In the genomic region with DNA sequence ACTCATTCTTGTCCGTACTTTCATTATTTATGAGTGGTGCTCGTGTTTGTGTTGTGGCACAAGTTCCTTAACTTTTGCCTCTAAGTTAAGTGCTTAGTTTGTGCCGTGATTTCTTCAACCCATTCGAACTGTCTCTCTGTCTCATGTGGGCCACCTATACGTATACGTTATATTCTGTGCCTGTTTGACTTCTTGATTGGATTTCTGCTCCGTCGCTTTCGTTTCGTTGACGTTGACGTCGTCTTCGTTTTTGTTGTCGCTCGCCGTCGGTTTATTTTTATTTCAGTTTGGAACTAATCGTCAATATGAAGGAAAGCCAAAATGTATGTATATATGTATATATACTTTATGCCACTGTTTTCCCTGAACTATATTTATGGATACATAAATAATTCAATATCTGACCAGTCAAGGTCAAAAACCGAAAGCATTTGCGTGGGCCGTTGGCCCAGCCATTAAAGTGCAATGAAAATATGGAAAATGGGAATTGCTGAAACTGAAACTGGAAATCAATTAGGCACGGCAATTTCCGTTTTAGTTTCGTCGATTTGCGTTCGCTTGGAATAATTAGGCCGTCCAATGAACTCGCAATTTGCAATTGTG, we compare ENCODE assay signal across 2 fruit fly cellular contexts.
TF ChIP-seq lines count a peak whose summit lies in the region.

No protein-coding gene starts in this region.

- TF ChIP-seq CTCF in whole organism, embryonic (GFP tag; optimal IDR thresholded peaks at IDR 0.05; lab: Kevin White, UChicago) = no peak

TF ChIP-seq in whole organism, adult, 20 proteins besides CTCF, POLR2A, EP300 and RAD21:
- TF ChIP-seq kay (GFP tag; lab: Kevin White, UChicago; ENCODE audit: borderline replicate concordance) (peak; percentile 40), CG5204 (GFP tag; optimal IDR thresholded peaks at IDR 0.05; lab: Kevin White, UChicago) (no peak)

TF ChIP-seq in whole organism, embryonic, 481 proteins besides CTCF, POLR2A, EP300 and RAD21:
- no peak for TF ChIP-seq Optix (GFP tag; IDR thresholded peaks at IDR 0.05; lab: Robert Waterston, UW)
- TF ChIP-seq Med (GFP tag; lab: Kevin White, UChicago) = peak; percentile 39
- TF ChIP-seq sqz (GFP tag; optimal IDR thresholded peaks at IDR 0.05; lab: Kevin White, UChicago) = no peak
- TF ChIP-seq chn (GFP tag; optimal IDR thresholded peaks at IDR 0.05; lab: Kevin White, UChicago) = no peak
- TF ChIP-seq CG7372 (GFP tag; IDR thresholded peaks at IDR 0.05; lab: Robert Waterston, UW) = peak; percentile 54; the same call in 1 of the 2 replicates
- peak; percentile 48 for TF ChIP-seq CG11504 (tag; optimal IDR thresholded peaks at IDR 0.05; lab: Kevin White, UChicago)
- no peak for TF ChIP-seq CG10654 (GFP tag; optimal IDR thresholded peaks at IDR 0.05; lab: Kevin White, UChicago)
- no peak for TF ChIP-seq CG4617 (GFP tag; optimal IDR thresholded peaks at IDR 0.05; lab: Kevin White, UChicago; ENCODE audit: borderline replicate concordance)
- no peak for TF ChIP-seq CG8290 (GFP tag; optimal IDR thresholded peaks at IDR 0.05; lab: Kevin White, UChicago)
- TF ChIP-seq CG8290 (tag; optimal IDR thresholded peaks at IDR 0.05; lab: Kevin White, UChicago) = no peak
- no peak for TF ChIP-seq Atf6 (GFP tag; IDR thresholded peaks at IDR 0.05; lab: Robert Waterston, UW)
- TF ChIP-seq pan (optimal IDR thresholded peaks at IDR 0.05; lab: Kevin White, UChicago) = no peak
- TF ChIP-seq pan (GFP tag; optimal IDR thresholded peaks at IDR 0.05 in 1 of 2, IDR thresholded peaks at IDR 0.05 in 1 of 2) = peak in 1 of 2 experiments; percentile 5
- TF ChIP-seq bcd (GFP tag; optimal IDR thresholded peaks at IDR 0.05; lab: Kevin White, UChicago) = no peak
- no peak for TF ChIP-seq Fer1 (GFP tag; optimal IDR thresholded peaks at IDR 0.05; lab: Kevin White, UChicago)
- TF ChIP-seq CG13296 (GFP tag; optimal IDR thresholded peaks at IDR 0.05; lab: Kevin White, UChicago) = no peak
- no peak for TF ChIP-seq da (GFP tag; optimal IDR thresholded peaks at IDR 0.05; lab: Kevin White, UChicago)
- TF ChIP-seq Camta (GFP tag; optimal IDR thresholded peaks at IDR 0.05; lab: Kevin White, UChicago) = no peak
- peak; percentile 23 for TF ChIP-seq CG10543 (GFP tag; optimal IDR thresholded peaks at IDR 0.05; lab: Kevin White, UChicago)
- peak; percentile 88; the same call in 2 of the 3 replicates for TF ChIP-seq sr (GFP tag; IDR thresholded peaks at IDR 0.05; lab: Robert Waterston, UW)
- no peak for TF ChIP-seq CG11723 (GFP tag; optimal IDR thresholded peaks at IDR 0.05; lab: Kevin White, UChicago)
- TF ChIP-seq sens (GFP tag; lab: Kevin White, UChicago) = no peak
- no peak for TF ChIP-seq kni (GFP tag; optimal IDR thresholded peaks at IDR 0.05; lab: Kevin White, UChicago)
- no peak for TF ChIP-seq CG31224 (GFP tag; IDR thresholded peaks at IDR 0.05; lab: Robert Waterston, UW)
- TF ChIP-seq CG8388 (GFP tag; optimal IDR thresholded peaks at IDR 0.05; lab: Kevin White, UChicago) = no peak
- TF ChIP-seq stwl (tag; optimal IDR thresholded peaks at IDR 0.05; lab: Kevin White, UChicago) = no peak
- TF ChIP-seq Spps (tag; optimal IDR thresholded peaks at IDR 0.05; lab: Kevin White, UChicago) = no peak
- no peak for TF ChIP-seq CG13775 (GFP tag; optimal IDR thresholded peaks at IDR 0.05; lab: Kevin White, UChicago)
- TF ChIP-seq CG17186 (GFP tag; optimal IDR thresholded peaks at IDR 0.05; lab: Kevin White, UChicago) = no peak
- peak; percentile 76 for TF ChIP-seq Deaf1 (tag; optimal IDR thresholded peaks at IDR 0.05; lab: Kevin White, UChicago)
- TF ChIP-seq grn (GFP tag; optimal IDR thresholded peaks at IDR 0.05; lab: Kevin White, UChicago) = no peak
- TF ChIP-seq CG12236 (GFP tag; optimal IDR thresholded peaks at IDR 0.05; lab: Kevin White, UChicago) = no peak
- no peak for TF ChIP-seq lov (optimal IDR thresholded peaks at IDR 0.05; lab: Kevin White, UChicago)
- TF ChIP-seq lov (GFP tag; IDR thresholded peaks at IDR 0.05; lab: Robert Waterston, UW) = no peak
- no peak for TF ChIP-seq CG14014 (GFP tag; IDR thresholded peaks at IDR 0.05; lab: Robert Waterston, UW)
- TF ChIP-seq chinmo (GFP tag; IDR thresholded peaks at IDR 0.05; lab: Robert Waterston, UW; ENCODE audit: partially characterized antibody) = 0 out of 4 replicates have a peak, but pooled peaks have one; percentile 59
- no peak for TF ChIP-seq hkb (optimal IDR thresholded peaks at IDR 0.05; lab: Kevin White, UChicago)
- 0 out of 2 replicates have a peak, but pooled peaks have one; percentile 27 for TF ChIP-seq hkb (GFP tag; IDR thresholded peaks at IDR 0.05; lab: Robert Waterston, UW)
- no peak for TF ChIP-seq tup (GFP tag; optimal IDR thresholded peaks at IDR 0.05; lab: Kevin White, UChicago)
- TF ChIP-seq sna (GFP tag; IDR thresholded peaks at IDR 0.05; lab: Robert Waterston, UW; ENCODE audit: partially characterized antibody) = no peak
- TF ChIP-seq CG1647 (GFP tag; optimal IDR thresholded peaks at IDR 0.05; lab: Kevin White, UChicago) = no peak
- TF ChIP-seq Adf1 (GFP tag; IDR thresholded peaks at IDR 0.05; lab: Robert Waterston, UW) = peak; percentile 12; the same call in 1 of the 2 replicates

Comparison
In these comparisons a context has a peak if more than half of its experiments do, and no peak if none do; other contexts are left out.
1. Of the 1 proteins assayed by ChIP-seq in both whole organism, embryonic and whole organism, adult: peak only in whole organism, embryonic: none; only in whole organism, adult: kay; in both: none; in neither: 0.